Fruit fly (Drosophila melanogaster): ENCODE results near the gene rpk.
A peak's percentile ranks its signal among the peaks of the same experiment; 100 is the strongest.

The rpk gene

DNA sequence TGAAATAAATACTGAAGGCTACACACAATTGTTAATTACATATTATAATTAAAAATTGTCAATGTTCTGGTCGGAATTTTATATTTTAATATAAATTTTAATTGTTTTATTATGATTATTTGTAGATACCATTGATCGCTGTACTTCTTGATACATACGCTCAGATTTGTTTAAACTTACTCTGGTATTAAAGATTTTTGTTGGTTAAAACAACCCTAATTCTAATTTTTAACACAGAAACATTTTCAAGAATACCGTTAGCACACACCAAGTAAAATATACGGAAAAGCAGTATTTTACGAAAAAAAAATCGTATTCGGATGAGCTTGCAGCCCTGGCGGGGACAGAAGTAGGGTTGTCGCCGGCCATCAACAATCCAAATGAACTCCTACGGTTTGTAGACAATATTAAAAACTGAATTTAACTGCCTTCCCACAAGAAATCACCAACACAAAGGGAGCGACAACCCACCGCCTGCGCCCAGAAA lies 4.1 kb upstream of the rpk start, which contains the start of the genes CG9775, MED31 and slx1 (continued):
- TF ChIP-seq HmgZ (tag; optimal IDR thresholded peaks at IDR 0.05) (peak; percentile 45), HHEX (GFP tag; optimal IDR thresholded peaks at IDR 0.05) (peak; percentile 59), ato (GFP tag; IDR thresholded peaks at IDR 0.05; ENCODE audit: partially characterized antibody) (no peak), az2 (GFP tag; optimal IDR thresholded peaks at IDR 0.05) (peak; percentile 68), chinmo (GFP tag; IDR thresholded peaks at IDR 0.05; ENCODE audit: partially characterized antibody) (no peak), bab2 (GFP tag; optimal IDR thresholded peaks at IDR 0.05) (peak; percentile 26), ssp (GFP tag; IDR thresholded peaks at IDR 0.05) (peak; percentile 92), CG5180 (GFP tag; optimal IDR thresholded peaks at IDR 0.05) (peak; percentile 14), unc-4 (GFP tag; IDR thresholded peaks at IDR 0.05; ENCODE audit: partially characterized antibody) (no peak), CG11695 (GFP tag; IDR thresholded peaks at IDR 0.05) (peak; percentile 81), CG14965 (GFP tag; optimal IDR thresholded peaks at IDR 0.05; ENCODE audit: borderline replicate concordance) (no peak), scrt (GFP tag; optimal IDR thresholded peaks at IDR 0.05) (peak; percentile 48), tx (GFP tag; optimal IDR thresholded peaks at IDR 0.05) (peak; percentile 8), CG11398 (GFP tag; optimal IDR thresholded peaks at IDR 0.05) (no peak), al (GFP tag; IDR thresholded peaks at IDR 0.05) (peak; percentile 72), HLHmδ (GFP tag; optimal IDR thresholded peaks at IDR 0.05) (no peak), CG6791 (GFP tag; IDR thresholded peaks at IDR 0.05; ENCODE audit: partially characterized antibody) (no peak), CG12659 (GFP tag; optimal IDR thresholded peaks at IDR 0.05) (peak; percentile 88), sisA (GFP tag; IDR thresholded peaks at IDR 0.05) (peak; percentile 68), Hey (tag; optimal IDR thresholded peaks at IDR 0.05) (no peak), CG30020 (tag; optimal IDR thresholded peaks at IDR 0.05) (peak; percentile 96), Tbp (GFP tag; optimal IDR thresholded peaks at IDR 0.05) (no peak), Elba2 (GFP tag; optimal IDR thresholded peaks at IDR 0.05) (peak; percentile 37), BEAF-32 (GFP tag; optimal IDR thresholded peaks at IDR 0.05) (peak; percentile 45), cwo (GFP tag; optimal IDR thresholded peaks at IDR 0.05) (no peak), CG17328 (GFP tag; IDR thresholded peaks at IDR 0.05) (peak; percentile 49; the same call in 1 of the 2 replicates), br (optimal IDR thresholded peaks at IDR 0.05) (no peak), CG17912 (GFP tag; optimal IDR thresholded peaks at IDR 0.05) (no peak), CG1233 (GFP tag; optimal IDR thresholded peaks at IDR 0.05) (peak; percentile 68), eve (GFP tag; optimal IDR thresholded peaks at IDR 0.05) (no peak), repo (GFP tag; optimal IDR thresholded peaks at IDR 0.05) (no peak), Sox100B (GFP tag; optimal IDR thresholded peaks at IDR 0.05) (peak; percentile 74), row (GFP tag; IDR thresholded peaks at IDR 0.05) (peak; percentile 90), fu2 (GFP tag; optimal IDR thresholded peaks at IDR 0.05) (no peak), amos (GFP tag; IDR thresholded peaks at IDR 0.05; ENCODE audit: partially characterized antibody) (peak; percentile 20; the same call in 1 of the 2 replicates), CG14441 (GFP tag; IDR thresholded peaks at IDR 0.05) (peak; percentile 80), pita (GFP tag; optimal IDR thresholded peaks at IDR 0.05) (no peak), Chrac-16 (GFP tag; optimal IDR thresholded peaks at IDR 0.05) (peak; percentile 68), CG11456 (GFP tag; IDR thresholded peaks at IDR 0.05) (no peak; the same call in 2 of the 3 replicates), lmd (GFP tag; IDR thresholded peaks at IDR 0.05) (peak; percentile 75), E2f1 (GFP tag; IDR thresholded peaks at IDR 0.05) (peak; percentile 68), CG15269 (tag; optimal IDR thresholded peaks at IDR 0.05) (no peak), wek (GFP tag; optimal IDR thresholded peaks at IDR 0.05) (peak; percentile 92), NC2β (GFP tag; optimal IDR thresholded peaks at IDR 0.05) (peak; percentile 18), CG6175 (GFP tag; IDR thresholded peaks at IDR 0.05) (no peak), hbn (GFP tag; IDR thresholded peaks at IDR 0.05; ENCODE audit: partially characterized antibody) (no peak), CG3407 (GFP tag; optimal IDR thresholded peaks at IDR 0.05) (peak; percentile 28), aop (GFP tag; IDR thresholded peaks at IDR 0.05) (no peak), yki (optimal IDR thresholded peaks at IDR 0.05) (no peak), tio (GFP tag; optimal IDR thresholded peaks at IDR 0.05) (no peak), gem (tag; optimal IDR thresholded peaks at IDR 0.05) (peak; percentile 93)
